Worm (Caenorhabditis elegans): ENCODE results near the gene sqv-3.

Gene sqv-3

ce11 chrIII:9817087-9817612 lies 37.0 kb upstream of the sqv-3 start, which contains the start of gene cnx-1:
TSS of gene cnx-1 (minus strand) at chrIII:9817137.
- TF ChIP-seq dpl-1 (GFP tag; optimal IDR thresholded peaks at IDR 0.05) (peak in 1 of 3 experiments; percentile 8), nhr-71 (tag; optimal IDR thresholded peaks at IDR 0.05) (peak; percentile 14), rnt-1 (tag; optimal IDR thresholded peaks at IDR 0.05) (peak; percentile 3), fkh-8 (tag; optimal IDR thresholded peaks at IDR 0.05) (peak; percentile 36), ces-1 (GFP tag; optimal IDR thresholded peaks at IDR 0.05) (no peak), pqm-1 (tag; optimal IDR thresholded peaks at IDR 0.05) (no peak), snu-23 (GFP tag; optimal IDR thresholded peaks at IDR 0.05) (peak; percentile 39), mep-1 (tag; optimal IDR thresholded peaks at IDR 0.05) (peak; percentile 37), F16B12.6 (tag; optimal IDR thresholded peaks at IDR 0.05) (peak; percentile 49), lsy-2 (tag; optimal IDR thresholded peaks at IDR 0.05) (peak in 1 of 2 experiments; percentile 30), lin-14 (GFP tag; optimal IDR thresholded peaks at IDR 0.05) (peak; percentile 76), nhr-28 (tag; optimal IDR thresholded peaks at IDR 0.05) (no peak), efl-1 (optimal IDR thresholded peaks at IDR 0.05) (no peak), efl-1 (GFP tag; optimal IDR thresholded peaks at IDR 0.05 in 1 of 2) (peak in 1 of 2 experiments; percentile 5), lin-35 (GFP tag; optimal IDR thresholded peaks at IDR 0.05) (peak; percentile 6 to 42)

DNA sequence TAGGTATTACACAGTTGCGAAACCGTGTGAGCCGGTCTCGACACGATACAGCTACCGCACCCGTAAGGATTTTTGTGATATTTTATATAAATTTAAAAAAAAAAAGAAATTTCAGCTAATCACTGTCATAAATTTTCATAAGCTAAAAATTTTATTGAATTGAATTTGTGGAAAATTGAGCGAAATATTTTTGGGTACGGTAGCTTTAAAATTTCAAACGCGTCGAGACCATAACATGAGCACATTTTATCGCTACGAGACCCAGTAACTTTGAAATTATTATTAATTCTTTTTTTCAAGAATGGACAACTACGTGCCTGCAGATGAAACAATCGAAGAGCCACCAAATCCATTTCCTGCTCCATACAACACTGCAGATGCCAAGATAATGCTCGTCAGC lies 33.0 kb upstream of the sqv-3 start, which contains the start of gene ZK632.14:
ZK632.14 (plus strand) TSS at position 301 of the 400 bp plus-strand sequence.
- no peak for TF ChIP-seq unc-30 (tag; optimal IDR thresholded peaks at IDR 0.05)
- TF ChIP-seq mab-9 (GFP tag; IDR thresholded peaks at IDR 0.05), result no peak
- no peak for TF ChIP-seq mef-2 (tag; optimal IDR thresholded peaks at IDR 0.05)
- TF ChIP-seq C34B4.2 (tag; optimal IDR thresholded peaks at IDR 0.05), result no peak
- no peak for TF ChIP-seq nhr-84 (tag; optimal IDR thresholded peaks at IDR 0.05)

DNA sequence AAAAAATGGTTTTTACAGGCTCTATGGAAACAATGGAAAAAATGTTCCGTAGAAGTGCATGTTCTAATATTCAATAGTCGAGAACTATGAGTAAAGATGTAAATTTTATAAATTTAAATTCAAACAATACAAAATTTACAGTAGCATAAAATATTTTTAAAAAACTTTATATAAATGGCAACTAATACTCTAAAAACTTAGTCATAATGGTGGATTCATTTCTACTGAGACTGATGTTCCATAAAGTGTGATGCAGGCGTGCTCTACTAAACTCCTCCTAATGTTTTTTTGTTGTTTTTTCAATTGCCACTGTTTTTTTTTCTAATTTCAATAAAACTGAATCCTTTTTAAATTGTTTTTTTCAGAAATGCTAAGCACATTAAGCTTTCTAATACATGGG lies 28.0 kb upstream of the sqv-3 start, which contains the start of gene gtap-2:
gtap-2 (plus strand) TSS at position 366 of the 400 bp plus-strand sequence.
- TF ChIP-seq nhr-20 (tag; optimal IDR thresholded peaks at IDR 0.05) (peak; percentile 12), C16A3.4 (tag; optimal IDR thresholded peaks at IDR 0.05) (peak; percentile 45), lir-3 (tag; optimal IDR thresholded peaks at IDR 0.05; ENCODE audit: poor library complexity) (peak; percentile 25), pax-3 (tag; optimal IDR thresholded peaks at IDR 0.05) (peak; percentile 61), egl-13 (tag; optimal IDR thresholded peaks at IDR 0.05) (peak; percentile 32), unc-30 (tag; optimal IDR thresholded peaks at IDR 0.05) (no peak), nhr-71 (tag; optimal IDR thresholded peaks at IDR 0.05) (peak; percentile 20), snpc-4 (tag; optimal IDR thresholded peaks at IDR 0.05) (peak; percentile 34), lin-35 (GFP tag; optimal IDR thresholded peaks at IDR 0.05) (peak; percentile 8 to 29), nhr-47 (tag; optimal IDR thresholded peaks at IDR 0.05) (peak; percentile 54), pqm-1 (tag; optimal IDR thresholded peaks at IDR 0.05) (no peak), alr-1 (tag; optimal IDR thresholded peaks at IDR 0.05; ENCODE audit: borderline replicate concordance) (no peak), dsc-1 (tag; optimal IDR thresholded peaks at IDR 0.05) (peak; percentile 14), dpl-1 (GFP tag; optimal IDR thresholded peaks at IDR 0.05) (peak in 1 of 3 experiments; percentile 37), nhr-90 (tag; optimal IDR thresholded peaks at IDR 0.05; ENCODE audit: poor library complexity) (peak; percentile 10), lin-14 (GFP tag; optimal IDR thresholded peaks at IDR 0.05) (peak; percentile 21), isw-1 (GFP tag; IDR thresholded peaks at IDR 0.05) (peak; percentile 18; the same call in 1 of the 2 replicates), lsy-2 (tag; optimal IDR thresholded peaks at IDR 0.05) (peak; percentile 44 to 83), ceh-90 (tag; optimal IDR thresholded peaks at IDR 0.05) (peak; percentile 55), efl-1 (optimal IDR thresholded peaks at IDR 0.05) (peak; percentile 17 to 27), efl-1 (GFP tag; optimal IDR thresholded peaks at IDR 0.05 in 1 of 2) (no peak), fkh-8 (tag; optimal IDR thresholded peaks at IDR 0.05) (peak; percentile 47), C04F5.9 (tag; optimal IDR thresholded peaks at IDR 0.05) (peak; percentile 14), unc-98 (GFP tag; IDR thresholded peaks at IDR 0.05) (peak; percentile 38; the same call in 1 of the 2 replicates), skn-1 (tag; optimal IDR thresholded peaks at IDR 0.05) (peak; percentile 33), ceh-88 (GFP tag; IDR thresholded peaks at IDR 0.05) (no peak), egl-27 (tag; optimal IDR thresholded peaks at IDR 0.05) (no peak), aha-1 (tag; optimal IDR thresholded peaks at IDR 0.05) (no peak), snu-23 (GFP tag; optimal IDR thresholded peaks at IDR 0.05) (peak; percentile 9), sox-4 (tag; optimal IDR thresholded peaks at IDR 0.05) (peak; percentile 1)

All from whole organism, L1 larva.